Worm (Caenorhabditis elegans) whole organism, dauer: ENCODE results near the gene H06I04.3.

Source experiments
- unc-62 ChIP-seq: sonication (generic microtip); optimal IDR thresholded peaks from 2 replicates; lab custom pipeline; 2017; ENCODE audit warnings: missing biosample characterization, missing genetic modification reagents, missing genetic modification characterization

The H06I04.3 gene

DNA sequence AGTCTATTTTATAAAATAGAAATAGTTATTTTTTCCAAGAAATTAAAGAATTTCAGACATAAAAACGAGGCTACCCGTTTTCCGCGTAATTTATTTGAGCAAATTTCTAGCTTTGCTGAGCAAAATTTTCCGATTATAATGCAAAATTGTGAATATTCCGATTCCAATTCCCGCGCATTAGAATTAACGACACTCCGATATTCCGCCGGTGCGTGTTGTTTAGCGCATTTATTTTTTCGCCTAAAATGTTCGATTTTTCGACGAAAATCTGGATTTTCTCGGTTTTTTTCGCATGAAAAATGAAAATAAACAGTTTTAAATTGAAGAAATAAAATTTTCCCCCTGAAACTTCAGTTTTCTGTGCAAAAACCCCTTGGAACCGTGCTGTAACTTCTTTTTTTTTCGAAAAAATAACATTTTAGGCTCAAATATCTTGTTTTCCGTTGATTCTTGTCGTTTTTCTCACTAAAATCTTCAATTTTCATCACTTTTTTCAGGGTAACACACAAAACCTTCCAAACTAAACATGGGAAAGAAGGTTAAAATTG lies at the start of gene H06I04.3:
H06I04.3 (plus strand) TSS at position 498 of the 548 bp plus-strand sequence.
- TF ChIP-seq unc-62 (GFP tag; lab: Kevin White, UChicago): no peak

DNA sequence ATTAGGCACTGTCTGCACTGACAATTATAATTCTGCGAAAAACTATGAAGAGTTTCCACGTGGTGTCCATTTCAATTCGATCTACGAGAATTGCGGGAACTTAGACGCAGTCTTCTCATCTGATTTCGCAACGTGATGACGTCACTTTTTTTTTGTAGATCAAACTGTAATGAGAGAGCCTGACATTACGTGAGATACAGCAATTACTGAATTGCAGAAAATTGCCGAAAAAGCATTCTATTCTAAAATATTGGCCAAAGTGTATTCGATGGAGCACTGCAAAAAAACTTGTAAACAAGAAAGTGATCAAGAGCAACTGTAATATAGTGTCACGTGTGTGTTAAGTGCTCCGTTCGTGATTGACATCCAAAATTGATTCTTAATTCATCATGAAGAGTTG lies 43.6 kb upstream of the H06I04.3 start:
- no peak for TF ChIP-seq unc-62 (GFP tag; lab: Kevin White, UChicago)

- no peak for TF ChIP-seq unc-62 (GFP tag; lab: Kevin White, UChicago)
Measured at ce11 chrIII:3029822-3030221, 40.5 kb upstream of the H06I04.3 start.

ce11 chrIII:3031017-3031756 lies 39.1 kb upstream of the H06I04.3 start:
- no peak for TF ChIP-seq unc-62 (GFP tag; lab: Kevin White, UChicago)

DNA sequence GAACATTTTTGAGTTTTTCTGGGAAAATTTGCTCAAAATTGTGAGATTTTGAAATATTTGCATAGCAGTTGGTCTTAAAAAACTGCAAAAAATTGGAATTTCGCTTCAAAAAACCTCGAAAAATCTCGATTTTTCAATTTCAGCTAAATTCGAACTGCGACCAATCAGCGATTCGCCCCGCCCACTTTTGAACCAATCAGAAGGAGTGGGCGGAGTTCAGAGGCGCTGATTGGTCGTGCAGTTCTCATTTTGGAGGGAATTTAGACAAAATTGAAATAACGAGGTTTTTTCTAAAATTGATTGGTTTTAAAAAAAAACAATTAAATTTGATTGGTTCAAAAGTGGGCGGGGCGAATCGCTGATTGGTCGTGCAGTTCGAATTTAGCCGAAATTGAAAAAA lies 36.8 kb upstream of the H06I04.3 start:
- TF ChIP-seq unc-62 (GFP tag; lab: Kevin White, UChicago): no peak

- TF ChIP-seq unc-62 (GFP tag; lab: Kevin White, UChicago): no peak
Measured at ce11 chrIII:3033931-3034330, 36.4 kb upstream of the H06I04.3 start.

- no peak for TF ChIP-seq unc-62 (GFP tag; lab: Kevin White, UChicago)
Measured at ce11 chrIII:3034458-3034857, 35.9 kb upstream of the H06I04.3 start.

DNA sequence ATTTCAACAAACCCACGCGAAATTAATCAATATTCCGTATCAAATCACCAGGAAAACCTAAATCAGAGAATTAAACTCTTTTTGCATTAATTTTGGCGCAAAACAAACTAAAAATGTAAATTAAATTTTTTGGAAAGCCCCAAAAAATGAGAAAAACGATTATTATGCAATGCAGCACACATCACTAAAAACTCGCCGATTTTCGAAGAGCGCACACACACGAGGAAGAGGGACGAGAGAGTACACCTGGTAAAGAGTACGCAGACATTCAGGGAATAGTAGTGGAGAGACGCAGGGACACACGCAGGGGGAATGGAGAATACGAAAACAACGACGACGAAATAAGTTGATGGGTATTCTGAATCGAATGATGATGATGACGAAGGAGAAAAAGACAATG lies 34.3 kb upstream of the H06I04.3 start:
- no peak for TF ChIP-seq unc-62 (GFP tag; lab: Kevin White, UChicago)

DNA sequence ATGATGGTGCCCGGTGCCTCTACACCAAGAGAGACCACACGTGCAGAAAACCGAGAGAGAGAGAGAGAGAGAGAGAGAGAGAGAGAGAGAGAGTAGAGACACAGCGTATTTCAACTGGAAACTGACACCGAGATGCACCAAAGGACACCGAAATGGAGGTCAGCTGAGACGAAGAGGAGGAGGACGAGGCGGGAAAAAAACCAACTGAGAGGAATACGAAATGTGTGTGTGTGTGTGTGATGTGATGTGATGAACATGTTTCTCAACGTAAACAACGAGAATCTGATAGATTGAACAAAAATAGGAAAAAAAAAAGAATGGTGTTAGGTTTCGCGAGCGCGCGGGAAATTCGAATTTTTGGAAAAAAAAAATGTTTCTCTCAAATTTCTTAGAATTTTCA lies 33.0 kb upstream of the H06I04.3 start:
- no peak for TF ChIP-seq unc-62 (GFP tag; lab: Kevin White, UChicago)

DNA sequence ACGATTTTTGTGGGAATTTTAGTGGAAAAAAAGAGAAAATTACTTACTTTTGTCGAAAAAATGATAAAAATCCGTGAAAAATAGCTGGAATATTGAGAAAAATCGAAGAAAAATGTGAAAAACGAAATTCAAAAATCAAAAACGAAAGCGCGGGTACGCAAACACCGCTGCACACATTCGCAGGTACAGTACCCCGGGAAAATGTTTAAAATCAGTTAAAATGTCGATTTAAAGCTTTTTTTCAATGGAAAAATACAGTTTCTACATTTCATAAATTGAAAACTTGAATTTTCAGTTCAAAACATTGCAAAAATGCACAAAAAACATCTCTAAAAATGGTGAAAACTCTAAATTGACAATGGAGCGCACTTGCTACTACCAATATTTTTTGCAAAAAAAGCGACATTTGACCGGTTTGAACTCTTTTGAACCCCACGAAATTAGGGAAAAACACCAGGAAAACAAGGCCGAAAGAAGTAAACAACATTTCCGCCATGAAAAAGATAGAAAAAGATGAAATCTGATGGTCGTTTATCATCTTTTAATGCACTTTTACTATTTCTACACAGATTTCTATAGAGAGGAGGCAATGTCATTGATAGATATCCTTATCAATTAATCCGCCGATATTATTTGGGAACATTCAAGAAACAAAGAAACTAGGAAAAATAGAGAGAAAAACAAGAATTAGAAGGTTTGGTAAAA lies 29.4 kb upstream of the H06I04.3 start, which contains the start of gene daf-2:
daf-2 (minus strand) TSS at position 112 of the 705 bp plus-strand sequence.
- TF ChIP-seq unc-62 (GFP tag; lab: Kevin White, UChicago): no peak

DNA sequence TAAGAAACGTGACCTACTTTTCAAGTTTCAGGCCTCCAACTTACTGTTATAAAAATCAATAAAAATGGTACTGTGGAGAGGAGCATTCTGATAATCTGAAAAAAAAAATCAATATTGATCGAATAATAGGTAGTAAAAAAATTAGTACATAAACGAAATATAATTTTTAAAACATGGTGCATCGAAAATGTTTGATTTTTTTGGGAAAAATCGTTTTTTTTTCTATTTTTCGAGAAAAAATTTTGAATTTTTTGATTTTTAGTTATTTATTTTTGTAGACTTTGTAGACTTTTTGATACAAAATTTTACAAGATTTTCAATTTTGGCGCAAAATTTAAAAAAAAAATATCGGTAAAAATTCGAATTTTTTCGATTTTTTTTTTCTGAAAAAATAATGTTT lies 23.3 kb upstream of the H06I04.3 start, which contains the start of gene cutl-25:
cutl-25 (minus strand) TSS at position 101 of the 400 bp plus-strand sequence.
- no peak for TF ChIP-seq unc-62 (GFP tag; lab: Kevin White, UChicago)

DNA sequence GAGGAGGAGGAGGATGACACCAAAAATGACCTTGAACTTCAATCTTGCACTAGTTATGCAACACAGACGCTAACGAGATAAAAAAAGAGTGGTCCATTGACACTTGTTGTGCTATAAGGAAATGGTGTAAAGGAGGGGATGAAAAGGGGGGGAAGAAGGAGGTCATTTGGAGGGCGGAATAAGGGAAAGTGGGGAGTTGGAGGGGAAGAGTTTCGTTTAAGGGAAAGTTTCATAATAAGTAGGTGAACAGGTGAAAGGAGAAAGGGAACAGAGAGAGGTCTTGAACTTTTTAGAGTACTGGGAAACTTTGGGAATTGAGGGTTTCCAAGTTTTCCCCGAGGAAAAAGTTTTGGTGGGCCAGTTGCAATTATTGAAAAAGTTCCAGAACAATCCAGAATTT lies 22.4 kb upstream of the H06I04.3 start:
- no peak for TF ChIP-seq unc-62 (GFP tag; lab: Kevin White, UChicago)

DNA sequence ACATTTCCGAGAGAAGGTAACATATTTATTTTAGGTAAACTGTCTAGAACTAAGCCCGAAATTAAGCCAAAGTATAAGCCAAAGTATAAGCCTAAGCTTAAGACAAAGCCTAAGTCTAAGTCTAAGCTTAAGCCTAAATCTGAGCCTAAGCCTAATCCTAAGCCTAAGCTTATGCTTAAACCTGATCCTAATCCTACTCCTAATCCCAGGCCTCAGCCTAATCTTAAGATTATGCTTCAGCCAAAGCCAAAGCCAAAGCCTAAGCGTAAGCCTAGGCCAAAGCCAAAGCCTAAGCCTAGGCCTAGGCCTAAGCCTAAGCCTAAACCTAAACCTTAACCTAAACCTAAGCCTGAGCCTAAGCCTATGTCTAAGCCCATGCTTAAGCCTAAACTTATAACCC lies 14.4 kb upstream of the H06I04.3 start:
- TF ChIP-seq unc-62 (GFP tag; lab: Kevin White, UChicago): no peak

DNA sequence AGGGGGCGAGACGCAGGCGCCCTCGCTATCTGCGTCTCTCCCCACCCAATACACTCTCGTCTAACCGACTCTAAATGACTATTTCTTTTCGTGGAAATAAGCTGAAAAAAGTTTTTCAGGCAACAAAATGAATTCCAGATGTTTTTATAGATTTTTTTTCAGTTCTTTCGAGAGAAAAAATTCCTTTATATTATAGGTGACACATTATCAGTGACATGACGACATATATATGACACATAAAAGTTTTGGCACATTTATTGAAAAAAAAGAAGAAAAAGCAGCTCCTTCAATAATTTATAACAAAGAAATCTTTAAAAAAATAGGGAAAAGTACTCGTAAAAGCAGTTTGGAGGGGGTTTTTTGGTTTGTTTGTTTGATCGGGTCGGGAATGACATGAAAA lies 10.1 kb upstream of the H06I04.3 start, which contains the start of gene fipr-29:
fipr-29 (minus strand) TSS at position 101 of the 400 bp plus-strand sequence.
- no peak for TF ChIP-seq unc-62 (GFP tag; lab: Kevin White, UChicago)

ce11 chrIII:3061289-3061688 lies 9.0 kb upstream of the H06I04.3 start:
- TF ChIP-seq unc-62 (GFP tag; lab: Kevin White, UChicago): no peak

DNA sequence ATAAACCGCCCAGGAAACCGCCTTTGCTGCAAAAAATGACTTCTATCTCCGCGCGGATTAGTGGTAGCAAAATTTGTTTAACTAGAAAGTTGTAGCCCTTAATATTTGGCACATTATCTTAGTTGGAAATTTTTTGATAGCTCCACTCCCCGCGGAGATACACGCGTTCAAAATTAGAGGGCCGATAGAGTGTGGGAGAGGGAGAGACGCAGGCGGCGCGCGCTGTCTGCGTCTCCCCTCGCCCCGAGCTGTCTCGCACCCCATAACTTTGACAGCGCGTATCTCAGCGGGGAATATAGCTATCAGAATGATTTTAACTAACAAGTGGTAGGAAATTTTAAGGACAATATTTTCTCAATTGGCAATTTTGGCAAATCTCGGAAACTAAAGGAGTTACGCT lies 7.2 kb upstream of the H06I04.3 start:
- no peak for TF ChIP-seq unc-62 (GFP tag; lab: Kevin White, UChicago)
